Fruit fly (Drosophila melanogaster) whole organism, embryonic: Measurements from ENCODE around the gene Bet5.

Experiments used
- Bdp1 ChIP-seq: fragments of 200-800 bp; sonication (Bioruptor generic); optimal IDR thresholded peaks from 3 replicates; lab custom pipeline; 2016; ENCODE audit warnings: missing biosample characterization, missing genetic modification characterization
- CG11723 ChIP-seq: fragments of 200-800 bp; sonication (Bioruptor generic); optimal IDR thresholded peaks from 2 replicates; lab custom pipeline; 2017; ENCODE audit warnings: missing biosample characterization, mild to moderate bottlenecking, missing genetic modification characterization
- CG12155 ChIP-seq: fragments of 200-800 bp; sonication (Bioruptor generic); optimal IDR thresholded peaks from 3 replicates; lab custom pipeline; 2016; ENCODE audit warnings: missing biosample characterization, missing genetic modification characterization
- CG13624 ChIP-seq: fragments of 200-800 bp; sonication (Bioruptor generic); optimal IDR thresholded peaks from 2 replicates; lab custom pipeline; 2016; ENCODE audit warnings: missing biosample characterization, missing genetic modification characterization
- CG17361 ChIP-seq: fragments of 200-800 bp; sonication (Bioruptor generic); IDR thresholded peaks from 3 replicates; pipeline ENCODE4 v1.3.6; 2022; ENCODE audit warnings: missing biosample characterization, missing genetic modification characterization
- CG1832 ChIP-seq: fragments of 200-800 bp; sonication (Bioruptor generic); optimal IDR thresholded peaks from 2 replicates; lab custom pipeline; 2017; ENCODE audit warnings: missing biosample characterization, mild to moderate bottlenecking, missing genetic modification characterization, inconsistent platforms
- CG2678 ChIP-seq: fragments of 200-800 bp; sonication (Bioruptor generic); optimal IDR thresholded peaks from 3 replicates; lab custom pipeline; 2019; ENCODE audit warnings: missing biosample characterization, mild to moderate bottlenecking, missing genetic modification characterization, moderate library complexity
- CG30403 ChIP-seq: fragments of 200-800 bp; sonication (Bioruptor generic); optimal IDR thresholded peaks from 3 replicates; lab custom pipeline; 2016; ENCODE audit warnings: missing biosample characterization, missing genetic modification characterization
- CG32767 ChIP-seq: fragments of 200-800 bp; sonication (Bioruptor generic); IDR thresholded peaks from 2 replicates; pipeline ENCODE4 v1.3.6; 2022; ENCODE audit warnings: missing biosample characterization, missing genetic modification characterization
- CG5953 ChIP-seq: fragments of 200-800 bp; sonication (Bioruptor generic); IDR thresholded peaks from 2 replicates; pipeline ENCODE4 v1.3.6; 2022; ENCODE audit warnings: missing biosample characterization, missing genetic modification characterization
- CG6689 ChIP-seq: fragments of 200-800 bp; sonication (Bioruptor generic); IDR thresholded peaks from 2 replicates; pipeline ENCODE4 v1.3.6; 2022; ENCODE audit warnings: missing biosample characterization, missing genetic modification characterization
- CG7556 ChIP-seq: fragments of 200-800 bp; sonication (Bioruptor generic); optimal IDR thresholded peaks from 2 replicates; lab custom pipeline; 2017; ENCODE audit warnings: missing biosample characterization, mild to moderate bottlenecking, missing genetic modification characterization
- CG8290 ChIP-seq, 3 experiments: fragments of 200-800 bp; sonication (Bioruptor generic); optimal IDR thresholded peaks; 2 replicates each; lab custom pipeline; 2016 to 2019; ENCODE audit warnings: missing biosample characterization in 3 of 3, missing genetic modification characterization in 3 of 3, mild to moderate bottlenecking in 2 of 3, moderate library complexity in 1 of 3
- CG8388 ChIP-seq: fragments of 200-800 bp; sonication (Bioruptor generic); optimal IDR thresholded peaks from 2 replicates; lab custom pipeline; 2019; ENCODE audit warnings: missing biosample characterization, mild to moderate bottlenecking, missing genetic modification characterization, moderate library complexity
- CG9876 ChIP-seq: fragments of 200-800 bp; sonication (Bioruptor generic); optimal IDR thresholded peaks from 2 replicates; lab custom pipeline; 2016; ENCODE audit warnings: missing biosample characterization, missing genetic modification characterization
- CG9932 ChIP-seq: fragments of 200-800 bp; sonication (Bioruptor generic); IDR thresholded peaks from 2 replicates; pipeline ENCODE4 v1.3.6; 2022; ENCODE audit warnings: missing biosample characterization, missing genetic modification characterization
- Dip3 ChIP-seq: fragments of 200-800 bp; sonication (Bioruptor generic); optimal IDR thresholded peaks from 3 replicates; lab custom pipeline; 2016; ENCODE audit warnings: missing biosample characterization, missing genetic modification characterization
- Ets97D ChIP-seq: fragments of 200-800 bp; sonication (Bioruptor generic); optimal IDR thresholded peaks from 3 replicates; lab custom pipeline; 2016; ENCODE audit warnings: missing biosample characterization, missing genetic modification characterization
- Fer3 ChIP-seq: fragments of 200-800 bp; sonication (Bioruptor generic); optimal IDR thresholded peaks from 2 replicates; lab custom pipeline; 2018; ENCODE audit warnings: missing biosample characterization, mild to moderate bottlenecking, missing genetic modification characterization, moderate library complexity
- MBD-R2 ChIP-seq: fragments of 200-800 bp; sonication (Bioruptor generic); IDR thresholded peaks from 2 replicates; pipeline ENCODE4 v1.3.6; 2022; ENCODE audit warnings: missing biosample characterization, missing genetic modification characterization
- NK7.1 ChIP-seq: fragments of 200-800 bp; sonication (Bioruptor generic); optimal IDR thresholded peaks from 3 replicates; lab custom pipeline; 2016; ENCODE audit warnings: missing biosample characterization, missing genetic modification characterization
- Pdp1 ChIP-seq, 2 experiments: fragments of 200-800 bp; sonication (Bioruptor generic); optimal IDR thresholded peaks; 3 replicates each; lab custom pipeline; 2016; ENCODE audit warnings: missing biosample characterization in 2 of 2, missing genetic modification characterization in 2 of 2, mild to moderate bottlenecking in 1 of 2, moderate library complexity in 1 of 2
- Rfx ChIP-seq: fragments of 200-800 bp; sonication (Bioruptor generic); IDR thresholded peaks from 2 replicates; pipeline ENCODE4 v1.3.6; 2022; ENCODE audit warnings: missing biosample characterization, missing genetic modification characterization
- Taf1 ChIP-seq: fragments of 200-800 bp; sonication (Bioruptor generic); IDR thresholded peaks from 2 replicates; pipeline ENCODE4 v1.3.6; 2022; ENCODE audit warnings: missing biosample characterization, missing genetic modification characterization
- Trl ChIP-seq, 3 experiments: fragments of >200 bp in 2 of 3; fragments of 200-800 bp in 1 of 3; sonication (Bioruptor generic) in 1 of 3; optimal IDR thresholded peaks; 2 replicates in 1 of 3; 3 replicates in 2 of 3; lab custom pipeline; 2016 to 2017; ENCODE audit warnings: missing biosample characterization in 1 of 3, missing genetic modification characterization in 1 of 3
- Usf ChIP-seq: fragments of 200-800 bp; sonication (Bioruptor generic); optimal IDR thresholded peaks from 2 replicates; lab custom pipeline; 2017; ENCODE audit warnings: missing genotype, missing biosample characterization, missing genetic modification characterization
- Xbp1 ChIP-seq: fragments of 200-800 bp; sonication (Bioruptor generic); optimal IDR thresholded peaks from 3 replicates; lab custom pipeline; 2016; ENCODE audit warnings: missing biosample characterization, mild to moderate bottlenecking, missing genetic modification characterization
- ash1 ChIP-seq: fragments of 200-800 bp; sonication (Bioruptor generic); optimal IDR thresholded peaks from 2 replicates; lab custom pipeline; 2018; ENCODE audit warnings: missing biosample characterization, mild to moderate bottlenecking, missing genetic modification characterization
- bbx ChIP-seq: fragments of 200-800 bp; sonication (Bioruptor generic); IDR thresholded peaks from 2 replicates; pipeline ENCODE4 v1.3.6; 2022; ENCODE audit warnings: missing biosample characterization, missing genetic modification characterization; ENCODE audit not compliant: partially characterized antibody
- chn ChIP-seq: fragments of 200-800 bp; sonication (Bioruptor generic); optimal IDR thresholded peaks from 2 replicates; lab custom pipeline; 2016; ENCODE audit warnings: missing biosample characterization, missing genetic modification characterization
- crp ChIP-seq, 2 experiments: fragments of 200-800 bp; sonication (Bioruptor generic); optimal IDR thresholded peaks; 2 replicates in 1 of 2; 3 replicates in 1 of 2; lab custom pipeline; 2017; ENCODE audit warnings: missing biosample characterization in 2 of 2, missing genetic modification characterization in 2 of 2, mild to moderate bottlenecking in 1 of 2, moderate library complexity in 1 of 2
- dmrt99B ChIP-seq: fragments of 200-800 bp; sonication (Bioruptor generic); optimal IDR thresholded peaks from 2 replicates; lab custom pipeline; 2018; ENCODE audit warnings: missing biosample characterization, mild to moderate bottlenecking, missing genetic modification characterization, moderate library complexity
- fd102C ChIP-seq: fragments of 200-800 bp; sonication (Bioruptor generic); optimal IDR thresholded peaks from 2 replicates; lab custom pipeline; 2018; ENCODE audit warnings: missing biosample characterization, mild to moderate bottlenecking, missing genetic modification characterization, moderate library complexity
- ftz-f1 ChIP-seq: fragments of 200-800 bp; sonication (Bioruptor generic); optimal IDR thresholded peaks from 2 replicates; lab custom pipeline; 2016; ENCODE audit warnings: missing biosample characterization, missing genetic modification characterization
- gcm ChIP-seq: fragments of 200-800 bp; sonication (Bioruptor generic); optimal IDR thresholded peaks from 2 replicates; lab custom pipeline; 2019; ENCODE audit warnings: missing biosample characterization, mild to moderate bottlenecking, missing genetic modification characterization, moderate library complexity
- jumu ChIP-seq: fragments of 200-800 bp; sonication (Bioruptor generic); optimal IDR thresholded peaks from 3 replicates; lab custom pipeline; 2016; ENCODE audit warnings: missing biosample characterization, missing genetic modification characterization
- lilli ChIP-seq: fragments of 200-800 bp; sonication (Bioruptor generic); optimal IDR thresholded peaks from 3 replicates; lab custom pipeline; 2016; ENCODE audit warnings: missing biosample characterization, missing genetic modification characterization
- lov ChIP-seq, 2 experiments: fragments of 200-800 bp in 1 of 2; fragments of >200 bp in 1 of 2; sonication (Bioruptor generic) in 1 of 2; IDR thresholded peaks in 1 of 2; optimal IDR thresholded peaks in 1 of 2; 2 replicates in 1 of 2; 3 replicates in 1 of 2; pipeline versions ENCODE4 v1.3.6 to Lab custom; 2017 to 2022; ENCODE audit warnings: missing biosample characterization in 1 of 2, missing genetic modification characterization in 1 of 2
- phol ChIP-seq: fragments of 200-800 bp; sonication (Bioruptor generic); optimal IDR thresholded peaks from 3 replicates; lab custom pipeline; 2018; ENCODE audit warnings: missing biosample characterization, mild to moderate bottlenecking, missing genetic modification characterization, moderate library complexity
- row ChIP-seq: fragments of 200-800 bp; sonication (Bioruptor generic); IDR thresholded peaks from 3 replicates; pipeline ENCODE4 v1.3.6; 2022; ENCODE audit warnings: missing biosample characterization, missing genetic modification characterization
- slbo ChIP-seq: fragments of 200-800 bp; sonication (Bioruptor generic); IDR thresholded peaks from 2 replicates; pipeline ENCODE4 v1.3.6; 2022; ENCODE audit warnings: missing biosample characterization, missing genetic modification characterization
- slou ChIP-seq: fragments of 200-800 bp; sonication (Bioruptor generic); optimal IDR thresholded peaks from 3 replicates; lab custom pipeline; 2016; ENCODE audit warnings: missing biosample characterization, missing genetic modification characterization
- sna ChIP-seq: fragments of 200-800 bp; sonication (Bioruptor generic); IDR thresholded peaks from 2 replicates; pipeline ENCODE4 v1.3.6; 2022; ENCODE audit warnings: missing biosample characterization, missing genetic modification characterization; ENCODE audit not compliant: partially characterized antibody
- sob ChIP-seq: fragments of 200-800 bp; sonication (Bioruptor generic); IDR thresholded peaks from 2 replicates; pipeline ENCODE4 v1.3.6; 2022; ENCODE audit warnings: missing biosample characterization, missing genetic modification characterization
- sug ChIP-seq: fragments of 200-800 bp; optimal IDR thresholded peaks from 2 replicates; lab custom pipeline; 2019; ENCODE audit warnings: missing biosample characterization, mild to moderate bottlenecking, missing genetic modification characterization, moderate library complexity
- vvl ChIP-seq: fragments of 200-800 bp; sonication (Bioruptor generic); IDR thresholded peaks from 2 replicates; pipeline ENCODE4 v1.3.6; 2022; ENCODE audit warnings: missing biosample characterization, missing genetic modification characterization

Gene Bet5

dm6 chr3R:30198793-30199192 lies 18.8 kb downstream of the Bet5 start (continued):
- no peak for TF ChIP-seq chn
- TF ChIP-seq gcm (GFP tag; lab: Kevin White, UChicago): no peak
- TF ChIP-seq ash1: peak; percentile 27

- TF ChIP-seq CG6689 (GFP tag; lab: Robert Waterston, UW): peak; percentile 21; the same call in 1 of the 2 replicates
- peak; percentile 39 for TF ChIP-seq dmrt99B (tag; lab: Kevin White, UChicago)
- TF ChIP-seq CG32767 (GFP tag; lab: Robert Waterston, UW): 0 out of 2 replicates have a peak, but pooled peaks have one; percentile 27
- TF ChIP-seq jumu (GFP tag; lab: Kevin White, UChicago): no peak
- peak; percentile 29 to 80 for TF ChIP-seq Pdp1 (GFP tag; optimal IDR thresholded peaks at IDR 0.05; lab: Kevin White, UChicago)
- no peak for TF ChIP-seq CG11723 (GFP tag; lab: Kevin White, UChicago)
- TF ChIP-seq CG9932 (GFP tag; lab: Robert Waterston, UW): peak; percentile 56
- no peak for TF ChIP-seq CG9876 (GFP tag; lab: Kevin White, UChicago)
- TF ChIP-seq NK7.1 (GFP tag; lab: Kevin White, UChicago): no peak
- no peak for TF ChIP-seq Fer3 (tag; lab: Kevin White, UChicago)
- TF ChIP-seq MBD-R2: peak; percentile 11; the same call in 1 of the 2 replicates
- TF ChIP-seq CG8290 (GFP tag; optimal IDR thresholded peaks at IDR 0.05; lab: Kevin White, UChicago): no peak
- TF ChIP-seq CG8290 (tag; optimal IDR thresholded peaks at IDR 0.05; lab: Kevin White, UChicago): peak in 1 of 2 experiments; percentile 75
- TF ChIP-seq vvl (GFP tag; lab: Robert Waterston, UW): peak; percentile 21; the same call in 1 of the 2 replicates
- TF ChIP-seq bbx (GFP tag; lab: Robert Waterston, UW): no peak
- TF ChIP-seq CG12155 (GFP tag; lab: Kevin White, UChicago): peak; percentile 18
- TF ChIP-seq lov (optimal IDR thresholded peaks at IDR 0.05; lab: Kevin White, UChicago): no peak
- TF ChIP-seq lov (GFP tag; IDR thresholded peaks at IDR 0.05; lab: Robert Waterston, UW): no peak
- no peak for TF ChIP-seq slou (GFP tag; lab: Kevin White, UChicago)
- TF ChIP-seq Ets97D (GFP tag; lab: Kevin White, UChicago): no peak
- no peak for TF ChIP-seq Usf (GFP tag; lab: Kevin White, UChicago)
- peak; percentile 73 for TF ChIP-seq slbo (GFP tag; lab: Robert Waterston, UW)
- TF ChIP-seq CG2678 (tag; lab: Kevin White, UChicago): peak; percentile 28
- TF ChIP-seq row: peak; percentile 72
- TF ChIP-seq phol: peak; percentile 11
- no peak for TF ChIP-seq CG7556 (GFP tag; lab: Kevin White, UChicago)
- TF ChIP-seq CG8388 (GFP tag; lab: Kevin White, UChicago): peak; percentile 6
- no peak for TF ChIP-seq crp (GFP tag; optimal IDR thresholded peaks at IDR 0.05; lab: Kevin White, UChicago)
- no peak for TF ChIP-seq sna
- 0 out of 2 replicates have a peak, but pooled peaks have one; percentile 41 for TF ChIP-seq Taf1 (GFP tag; lab: Robert Waterston, UW)
- no peak for TF ChIP-seq CG1832 (GFP tag; lab: Kevin White, UChicago)
- no peak for TF ChIP-seq fd102C (GFP tag; lab: Kevin White, UChicago)
- TF ChIP-seq ftz-f1: no peak
- peak; percentile 26; the same call in 1 of the 2 replicates for TF ChIP-seq Rfx
- no peak for TF ChIP-seq CG5953 (GFP tag; lab: Robert Waterston, UW)
- no peak for TF ChIP-seq ash1
- peak; percentile 89 for TF ChIP-seq sug (tag; lab: Kevin White, UChicago)
- TF ChIP-seq sob (GFP tag; lab: Robert Waterston, UW): peak; percentile 52
- no peak for TF ChIP-seq Trl (optimal IDR thresholded peaks at IDR 0.05; lab: Kevin White, UChicago)
- peak; percentile 5 for TF ChIP-seq Trl (GFP tag; optimal IDR thresholded peaks at IDR 0.05; lab: Kevin White, UChicago)
- TF ChIP-seq Dip3 (GFP tag; lab: Kevin White, UChicago): peak; percentile 27
- TF ChIP-seq lilli (GFP tag; lab: Kevin White, UChicago): peak; percentile 18
- peak; percentile 12 for TF ChIP-seq CG30403 (GFP tag; lab: Kevin White, UChicago)
- TF ChIP-seq Bdp1 (GFP tag; lab: Kevin White, UChicago): no peak
- TF ChIP-seq CG17361 (GFP tag; lab: Robert Waterston, UW): peak; percentile 49; the same call in 1 of the 3 replicates
- TF ChIP-seq Xbp1: peak; percentile 11
- TF ChIP-seq CG13624 (GFP tag; lab: Kevin White, UChicago): peak; percentile 23
These were observed 20.2 kb downstream of the Bet5 start for dm6 chr3R:30200091-30200698.
